Worm (Caenorhabditis elegans): ENCODE measurements around the gene R144.3.
A peak's percentile ranks its signal among the peaks of the same experiment; 100 is the strongest.

- peak; percentile 82; the same call in 1 of the 2 replicates for TF ChIP-seq flt-1 (GFP tag; IDR thresholded peaks at IDR 0.05)
- no peak for TF ChIP-seq T22C8.4 (GFP tag; IDR thresholded peaks at IDR 0.05)
- no peak for TF ChIP-seq ref-1 (GFP tag; conservative IDR thresholded peaks at IDR 0.05)
Measured at ce11 chrIII:5013915-5014346, 7.9 kb upstream of the R144.3 start.

All from whole organism, midembryonic.